Fruit fly (Drosophila melanogaster) S2 (cell line): ENCODE data around the gene Or2a.

Experiments
- CG8478 ChIP-seq: fragments of >200 bp; optimal IDR thresholded peaks from 2 replicates; lab custom pipeline; 2018
- CTCF ChIP-seq, 2 experiments: fragments of >200 bp; optimal IDR thresholded peaks; 2 replicates each; lab custom pipeline; 2018

DNA sequence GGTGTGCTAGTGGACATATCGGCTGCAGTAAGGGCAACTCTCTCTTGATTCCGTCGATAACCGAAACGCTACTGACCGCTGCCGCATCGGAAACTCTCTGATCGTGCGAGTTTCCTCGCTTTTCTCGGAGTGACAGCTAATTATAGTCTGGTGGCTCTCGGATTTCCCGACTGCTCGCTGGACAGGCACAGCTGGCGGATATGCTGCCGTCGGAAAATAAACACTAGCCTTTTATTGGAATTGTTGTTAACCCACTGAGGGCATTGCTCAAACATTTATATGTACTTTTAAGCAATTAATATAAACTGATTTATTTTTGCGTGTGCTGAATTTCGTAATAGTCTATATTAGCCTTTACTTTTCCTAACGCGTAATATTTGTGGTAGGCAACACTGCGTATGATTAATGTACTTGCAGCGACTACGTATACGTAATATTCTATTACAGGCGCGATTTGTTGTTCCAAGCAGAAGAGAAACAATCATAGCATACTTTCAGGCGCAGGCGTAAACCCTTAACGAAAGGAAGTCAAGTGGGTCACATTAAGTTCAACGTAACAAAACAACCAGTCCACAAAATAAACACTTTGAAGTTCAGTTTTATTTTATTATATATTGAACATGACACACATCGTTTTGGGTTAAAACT is 32.1 kb upstream of the Or2a start, which contains the start of gene SmydA-8:
- no peak for TF ChIP-seq CG8478 (lab: Kevin White, UChicago)
- no peak for TF ChIP-seq CTCF (optimal IDR thresholded peaks at IDR 0.05; lab: Kevin White, UChicago)
